Fruit fly (Drosophila melanogaster): ENCODE measurements around the gene CG7202.
A peak's percentile ranks its signal among the peaks of the same experiment; 100 is the strongest.

Gene CG7202

dm6 chr3L:21501928-21502327, 9.4 kb upstream of the CG7202 start:
- no peak for TF ChIP-seq Vsx2 (GFP tag; optimal IDR thresholded peaks at IDR 0.05; ENCODE audit: partially characterized antibody)
- TF ChIP-seq Dfd (GFP tag; optimal IDR thresholded peaks at IDR 0.05) = no peak
- no peak for TF ChIP-seq br (GFP tag; optimal IDR thresholded peaks at IDR 0.05)
- no peak for TF ChIP-seq tai (GFP tag; optimal IDR thresholded peaks at IDR 0.05)
- TF ChIP-seq N (GFP tag; optimal IDR thresholded peaks at IDR 0.05) = no peak
- TF ChIP-seq Mio (GFP tag; optimal IDR thresholded peaks at IDR 0.05) = no peak
- TF ChIP-seq psq (GFP tag; optimal IDR thresholded peaks at IDR 0.05) = no peak
- TF ChIP-seq Hr78 (GFP tag; optimal IDR thresholded peaks at IDR 0.05) = no peak
- TF ChIP-seq CG32264 (GFP tag; optimal IDR thresholded peaks at IDR 0.05) = no peak
- no peak for TF ChIP-seq ey (GFP tag; optimal IDR thresholded peaks at IDR 0.05)
- peak; percentile 8 for TF ChIP-seq OdsH (GFP tag; optimal IDR thresholded peaks at IDR 0.05)
- no peak for TF ChIP-seq brk (GFP tag; optimal IDR thresholded peaks at IDR 0.05)
- TF ChIP-seq rgr (GFP tag; optimal IDR thresholded peaks at IDR 0.05) = peak; percentile 30
- no peak for TF ChIP-seq Rel (GFP tag; optimal IDR thresholded peaks at IDR 0.05)
- TF ChIP-seq Rel (tag; optimal IDR thresholded peaks at IDR 0.05) = no peak
- peak; percentile 0 for TF ChIP-seq woc (GFP tag; optimal IDR thresholded peaks at IDR 0.05)
- TF ChIP-seq Jra (GFP tag; optimal IDR thresholded peaks at IDR 0.05) = no peak
- TF ChIP-seq jim (GFP tag; optimal IDR thresholded peaks at IDR 0.05) = no peak
- peak; percentile 55 for TF ChIP-seq Hnf4 (GFP tag; optimal IDR thresholded peaks at IDR 0.05)
- no peak for TF ChIP-seq sv (GFP tag; optimal IDR thresholded peaks at IDR 0.05)
- peak; percentile 30 for TF ChIP-seq h (GFP tag; optimal IDR thresholded peaks at IDR 0.05)
- peak; percentile 54 for TF ChIP-seq fru (GFP tag; optimal IDR thresholded peaks at IDR 0.05)
- TF ChIP-seq dmrt93B (GFP tag; optimal IDR thresholded peaks at IDR 0.05) = no peak
- no peak for TF ChIP-seq Dif (GFP tag; optimal IDR thresholded peaks at IDR 0.05; ENCODE audit: partially characterized antibody)
- TF ChIP-seq sage (GFP tag; optimal IDR thresholded peaks at IDR 0.05) = no peak
- no peak for TF ChIP-seq CrebA (GFP tag; optimal IDR thresholded peaks at IDR 0.05; ENCODE audit: borderline replicate concordance)
- no peak for TF ChIP-seq CG9705 (GFP tag; optimal IDR thresholded peaks at IDR 0.05)
- TF ChIP-seq foxo (GFP tag; optimal IDR thresholded peaks at IDR 0.05) = peak in 1 of 2 experiments; percentile 34

dm6 chr3L:21501172-21501571, 8.6 kb upstream of the CG7202 start, which contains the start of gene Est-Q:
Gene Est-Q (plus strand): TSS chr3L:21501421.
- TF ChIP-seq brk (GFP tag; optimal IDR thresholded peaks at IDR 0.05) = no peak
- no peak for TF ChIP-seq OdsH (GFP tag; optimal IDR thresholded peaks at IDR 0.05)
- TF ChIP-seq Rel (GFP tag; optimal IDR thresholded peaks at IDR 0.05) = no peak
- no peak for TF ChIP-seq Rel (tag; optimal IDR thresholded peaks at IDR 0.05)
- no peak for TF ChIP-seq Hr78 (GFP tag; optimal IDR thresholded peaks at IDR 0.05)
- no peak for TF ChIP-seq jim (GFP tag; optimal IDR thresholded peaks at IDR 0.05)
- TF ChIP-seq CG32264 (GFP tag; optimal IDR thresholded peaks at IDR 0.05) = no peak
- no peak for TF ChIP-seq GATAd (GFP tag; optimal IDR thresholded peaks at IDR 0.05)
- TF ChIP-seq Vsx2 (GFP tag; optimal IDR thresholded peaks at IDR 0.05; ENCODE audit: partially characterized antibody) = no peak
- TF ChIP-seq ey (GFP tag; optimal IDR thresholded peaks at IDR 0.05) = no peak
- TF ChIP-seq Hr83 (GFP tag; optimal IDR thresholded peaks at IDR 0.05; ENCODE audit: poor library complexity, severe bottlenecking) = no peak
- no peak for TF ChIP-seq Dif (GFP tag; optimal IDR thresholded peaks at IDR 0.05; ENCODE audit: partially characterized antibody)
- no peak for TF ChIP-seq CrebA (GFP tag; optimal IDR thresholded peaks at IDR 0.05; ENCODE audit: borderline replicate concordance)
- no peak for TF ChIP-seq Mio (GFP tag; optimal IDR thresholded peaks at IDR 0.05)
- no peak for TF ChIP-seq Myc (optimal IDR thresholded peaks at IDR 0.05)
- TF ChIP-seq pan (optimal IDR thresholded peaks at IDR 0.05) = no peak
- TF ChIP-seq tai (GFP tag; optimal IDR thresholded peaks at IDR 0.05) = no peak
- no peak for TF ChIP-seq br (GFP tag; optimal IDR thresholded peaks at IDR 0.05)
- no peak for TF ChIP-seq dsf (GFP tag; optimal IDR thresholded peaks at IDR 0.05; ENCODE audit: borderline replicate concordance)

dm6 chr3L:21498450-21499027, 6.0 kb upstream of the CG7202 start:
- TF ChIP-seq N (GFP tag; optimal IDR thresholded peaks at IDR 0.05) = peak; percentile 14

- TF ChIP-seq HLH106 (tag; optimal IDR thresholded peaks at IDR 0.05) (peak; percentile 78), N (GFP tag; optimal IDR thresholded peaks at IDR 0.05) (no peak), Hnf4 (GFP tag; optimal IDR thresholded peaks at IDR 0.05) (peak; percentile 3), tai (GFP tag; optimal IDR thresholded peaks at IDR 0.05) (no peak), woc (GFP tag; optimal IDR thresholded peaks at IDR 0.05) (peak; percentile 42), CG9705 (GFP tag; optimal IDR thresholded peaks at IDR 0.05) (no peak), Dfd (GFP tag; optimal IDR thresholded peaks at IDR 0.05) (no peak), OdsH (GFP tag; optimal IDR thresholded peaks at IDR 0.05) (peak; percentile 77), Hr83 (GFP tag; optimal IDR thresholded peaks at IDR 0.05; ENCODE audit: poor library complexity, severe bottlenecking) (peak; percentile 84), jim (GFP tag; optimal IDR thresholded peaks at IDR 0.05) (no peak), brk (GFP tag; optimal IDR thresholded peaks at IDR 0.05) (peak; percentile 46), rgr (GFP tag; optimal IDR thresholded peaks at IDR 0.05) (peak; percentile 74), fru (GFP tag; optimal IDR thresholded peaks at IDR 0.05) (peak; percentile 64), Jra (GFP tag; optimal IDR thresholded peaks at IDR 0.05) (peak; percentile 19), GATAd (GFP tag; optimal IDR thresholded peaks at IDR 0.05) (no peak), CrebA (GFP tag; optimal IDR thresholded peaks at IDR 0.05; ENCODE audit: borderline replicate concordance) (no peak), Sp1 (GFP tag; optimal IDR thresholded peaks at IDR 0.05) (peak; percentile 74), Dif (GFP tag; optimal IDR thresholded peaks at IDR 0.05; ENCODE audit: partially characterized antibody) (peak; percentile 4), CG32264 (GFP tag; optimal IDR thresholded peaks at IDR 0.05) (peak; percentile 15), dl (GFP tag; optimal IDR thresholded peaks at IDR 0.05; ENCODE audit: insufficient read depth in 1 of 2, partially characterized antibody in 2 of 2) (no peak), Mio (GFP tag; optimal IDR thresholded peaks at IDR 0.05) (no peak), Hr78 (GFP tag; optimal IDR thresholded peaks at IDR 0.05) (no peak), dmrt93B (GFP tag; optimal IDR thresholded peaks at IDR 0.05) (peak; percentile 63), sage (GFP tag; optimal IDR thresholded peaks at IDR 0.05) (peak; percentile 79), pan (optimal IDR thresholded peaks at IDR 0.05) (no peak), lola (GFP tag; optimal IDR thresholded peaks at IDR 0.05) (no peak), h (GFP tag; optimal IDR thresholded peaks at IDR 0.05) (peak; percentile 40)
Observed at dm6 chr3L:21496865-21497634, 4.5 kb upstream of the CG7202 start, which contains the start of gene Hr78. Gene Hr78 (minus strand): TSS chr3L:21497494.

Measured in whole organism, wandering third instar larva.